Worm (Caenorhabditis elegans): Measurements from ENCODE around the gene cpg-20.

DNA sequence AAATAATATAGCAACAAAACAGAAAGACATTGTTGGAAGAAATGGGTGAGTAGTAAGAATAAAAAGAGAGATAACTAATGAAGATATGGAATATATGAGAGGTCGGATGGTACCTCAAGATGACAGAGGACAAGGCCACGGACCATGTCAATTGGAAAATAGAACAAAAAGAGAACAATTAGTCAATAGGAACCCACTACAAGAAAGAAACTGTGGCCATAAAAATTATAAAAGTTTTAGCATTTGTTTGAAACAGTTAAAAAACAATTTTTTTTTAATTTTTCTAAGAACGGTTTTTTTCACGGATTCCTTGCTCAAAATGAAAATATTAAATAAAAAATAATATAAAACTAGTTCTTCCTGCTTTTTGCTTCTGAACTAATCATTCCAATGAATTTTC lies at the start of gene cpg-20:
- no peak for TF ChIP-seq scrt-1 (GFP tag; IDR thresholded peaks at IDR 0.05)
- no peak for TF ChIP-seq hnd-1 (tag; optimal IDR thresholded peaks at IDR 0.05)
- TF ChIP-seq ama-1 (optimal IDR thresholded peaks at IDR 0.05) = no peak
- TF ChIP-seq hmbx-1 (tag; optimal IDR thresholded peaks at IDR 0.05) = no peak
- no peak for TF ChIP-seq tra-4 (tag; optimal IDR thresholded peaks at IDR 0.05)
- TF ChIP-seq ets-7 (tag; optimal IDR thresholded peaks at IDR 0.05) = no peak
- no peak for TF ChIP-seq flt-1 (GFP tag; IDR thresholded peaks at IDR 0.05)
- no peak for TF ChIP-seq tbx-11 (GFP tag; IDR thresholded peaks at IDR 0.05)
- TF ChIP-seq aly-1 (tag; optimal IDR thresholded peaks at IDR 0.05) = no peak
- TF ChIP-seq ceh-36 (tag; optimal IDR thresholded peaks at IDR 0.05) = no peak
- no peak for TF ChIP-seq B0310.2 (tag; optimal IDR thresholded peaks at IDR 0.05)
